Fruit fly (Drosophila melanogaster) whole organism, embryonic: ENCODE data around the gene CG15517.

Experiments
- ATbp ChIP-seq: fragments of 200-800 bp; sonication (Bioruptor generic); optimal IDR thresholded peaks from 2 replicates; lab custom pipeline; 2017; ENCODE audit warnings: missing biosample characterization, mild to moderate bottlenecking, missing genetic modification characterization, missing genetic modification reagents
- Abd-B ChIP-seq: fragments of 200-800 bp; sonication (Bioruptor generic); optimal IDR thresholded peaks from 2 replicates; lab custom pipeline; 2018; ENCODE audit warnings: missing biosample characterization, mild to moderate bottlenecking, missing genetic modification characterization, moderate library complexity
- Aef1 ChIP-seq: fragments of 200-800 bp; sonication (Bioruptor generic); IDR thresholded peaks from 3 replicates; pipeline ENCODE4 v1.3.6; 2022; ENCODE audit warnings: missing biosample characterization, missing genetic modification characterization
- Atf6 ChIP-seq: fragments of 200-800 bp; sonication (Bioruptor generic); IDR thresholded peaks from 2 replicates; pipeline ENCODE4 v1.3.6; 2022; ENCODE audit warnings: missing biosample characterization, missing genetic modification characterization
- Awh ChIP-seq: fragments of 200-800 bp; sonication (Bioruptor generic); IDR thresholded peaks from 2 replicates; pipeline ENCODE4, ENCODE4 v1.3.6; 2022; ENCODE audit warnings: missing biosample characterization, missing genetic modification characterization
- Bgb ChIP-seq: fragments of 200-800 bp; sonication (Bioruptor generic); IDR thresholded peaks from 2 replicates; pipeline ENCODE4 v1.3.6; 2022; ENCODE audit warnings: missing biosample characterization, missing genetic modification characterization; ENCODE audit not compliant: partially characterized antibody
- CG10209 ChIP-seq: fragments of 200-800 bp; sonication (Bioruptor generic); optimal IDR thresholded peaks from 3 replicates; lab custom pipeline; 2017; ENCODE audit warnings: missing biosample characterization, mild to moderate bottlenecking, missing genetic modification characterization, missing genetic modification reagents
- CG1024 ChIP-seq: fragments of 200-800 bp; sonication (Bioruptor generic); IDR thresholded peaks from 2 replicates; pipeline ENCODE4 v1.3.6; 2022; ENCODE audit warnings: missing biosample characterization, missing genetic modification characterization
- CG10543 ChIP-seq: fragments of 200-800 bp; sonication (Bioruptor generic); optimal IDR thresholded peaks from 3 replicates; lab custom pipeline; 2017; ENCODE audit warnings: missing biosample characterization, mild to moderate bottlenecking, missing genetic modification characterization, moderate library complexity
- CG11093 ChIP-seq: fragments of 200-800 bp; sonication (Bioruptor generic); IDR thresholded peaks from 3 replicates; pipeline ENCODE4 v1.3.6; 2022; ENCODE audit warnings: missing biosample characterization, missing genetic modification characterization
- CG11723 ChIP-seq: fragments of 200-800 bp; sonication (Bioruptor generic); optimal IDR thresholded peaks from 2 replicates; lab custom pipeline; 2017; ENCODE audit warnings: missing biosample characterization, mild to moderate bottlenecking, missing genetic modification characterization
- CG12155 ChIP-seq: fragments of 200-800 bp; sonication (Bioruptor generic); optimal IDR thresholded peaks from 3 replicates; lab custom pipeline; 2016; ENCODE audit warnings: missing biosample characterization, missing genetic modification characterization
- CG12219 ChIP-seq: fragments of 200-800 bp; sonication (Bioruptor generic); optimal IDR thresholded peaks from 3 replicates; lab custom pipeline; 2018; ENCODE audit warnings: missing biosample characterization, mild to moderate bottlenecking, missing genetic modification characterization
- CG12391 ChIP-seq: fragments of 200-800 bp; sonication (Bioruptor generic); optimal IDR thresholded peaks from 3 replicates; lab custom pipeline; 2018; ENCODE audit warnings: missing biosample characterization, mild to moderate bottlenecking, missing genetic modification characterization, moderate library complexity
- CG15073 ChIP-seq: fragments of 200-800 bp; sonication (Bioruptor generic); optimal IDR thresholded peaks from 2 replicates; lab custom pipeline; 2016; ENCODE audit warnings: missing biosample characterization, missing genetic modification characterization
- CG30403 ChIP-seq: fragments of 200-800 bp; sonication (Bioruptor generic); optimal IDR thresholded peaks from 3 replicates; lab custom pipeline; 2016; ENCODE audit warnings: missing biosample characterization, missing genetic modification characterization
- CG3065 ChIP-seq: fragments of 200-800 bp; sonication (Bioruptor generic); optimal IDR thresholded peaks from 2 replicates; lab custom pipeline; 2016; ENCODE audit warnings: missing biosample characterization, missing genetic modification characterization
- CG32772 ChIP-seq: fragments of 200-800 bp; sonication (Bioruptor generic); IDR thresholded peaks from 2 replicates; pipeline ENCODE4 v1.3.6; 2022; ENCODE audit warnings: missing biosample characterization, missing genetic modification characterization
- CG3847 ChIP-seq: fragments of 200-800 bp; sonication (Bioruptor generic); IDR thresholded peaks from 2 replicates; pipeline ENCODE4 v1.3.6; 2022; ENCODE audit warnings: missing biosample characterization, missing genetic modification characterization
- CG4730 ChIP-seq: fragments of 200-800 bp; sonication (Bioruptor generic); IDR thresholded peaks from 2 replicates; pipeline ENCODE4 v1.3.6; 2022; ENCODE audit warnings: missing biosample characterization, missing genetic modification characterization
- CG4820 ChIP-seq: fragments of 200-800 bp; sonication (Bioruptor generic); optimal IDR thresholded peaks from 3 replicates; lab custom pipeline; 2016; ENCODE audit warnings: missing biosample characterization, missing genetic modification characterization
- CG6765 ChIP-seq: fragments of 200-800 bp; sonication (Bioruptor generic); optimal IDR thresholded peaks from 3 replicates; lab custom pipeline; 2017; ENCODE audit warnings: missing biosample characterization, mild to moderate bottlenecking, missing genetic modification characterization
- CG7963 ChIP-seq: fragments of 200-800 bp; sonication (Bioruptor generic); IDR thresholded peaks from 3 replicates; pipeline ENCODE4 v1.3.6; 2022; ENCODE audit warnings: missing biosample characterization, missing genetic modification characterization; ENCODE audit not compliant: partially characterized antibody
- D19A ChIP-seq: fragments of 200-800 bp; optimal IDR thresholded peaks from 3 replicates; lab custom pipeline; 2019; ENCODE audit warnings: missing biosample characterization, mild to moderate bottlenecking, missing genetic modification characterization, moderate library complexity
- Dek ChIP-seq: fragments of 200-800 bp; sonication (Bioruptor generic); optimal IDR thresholded peaks from 3 replicates; lab custom pipeline; 2019; ENCODE audit warnings: missing biosample characterization, mild to moderate bottlenecking, missing genetic modification characterization, moderate library complexity
- Dp ChIP-seq: fragments of 200-800 bp; sonication (Bioruptor generic); optimal IDR thresholded peaks from 2 replicates; lab custom pipeline; 2018; ENCODE audit warnings: missing biosample characterization, mild to moderate bottlenecking, missing genetic modification characterization, moderate library complexity
- Eip74EF ChIP-seq, 2 experiments: fragments of 200-800 bp in 1 of 2; fragments of >200 bp in 1 of 2; sonication (Bioruptor generic) in 1 of 2; optimal IDR thresholded peaks; 2 replicates each; lab custom pipeline; 2017 to 2019; ENCODE audit warnings: missing biosample characterization in 2 of 2, missing genetic modification characterization in 2 of 2, mild to moderate bottlenecking in 1 of 2, moderate library complexity in 1 of 2
- HLH4C ChIP-seq: fragments of 200-800 bp; sonication (Bioruptor generic); IDR thresholded peaks from 3 replicates; pipeline ENCODE4 v1.3.6; 2022; ENCODE audit warnings: missing biosample characterization, missing genetic modification characterization; ENCODE audit not compliant: partially characterized antibody
- MBD-R2 ChIP-seq: fragments of 200-800 bp; sonication (Bioruptor generic); IDR thresholded peaks from 2 replicates; pipeline ENCODE4 v1.3.6; 2022; ENCODE audit warnings: missing biosample characterization, missing genetic modification characterization
- Neu2 ChIP-seq: fragments of 200-800 bp; sonication (Bioruptor generic); optimal IDR thresholded peaks from 3 replicates; lab custom pipeline; 2016; ENCODE audit warnings: missing biosample characterization, missing genetic modification characterization, borderline replicate concordance
- Oaz ChIP-seq: fragments of 200-800 bp; sonication (Bioruptor generic); IDR thresholded peaks from 2 replicates; pipeline ENCODE4 v1.3.6; 2022; ENCODE audit warnings: missing biosample characterization, missing genetic modification characterization
- Sox102F ChIP-seq: fragments of 200-800 bp; sonication (Bioruptor generic); optimal IDR thresholded peaks from 2 replicates; lab custom pipeline; 2018; ENCODE audit warnings: missing biosample characterization, mild to moderate bottlenecking, missing genetic modification characterization, moderate library complexity
- az2 ChIP-seq: fragments of 200-800 bp; sonication (Bioruptor generic); optimal IDR thresholded peaks from 3 replicates; lab custom pipeline; 2016; ENCODE audit warnings: missing biosample characterization, missing genetic modification characterization
- chn ChIP-seq: fragments of 200-800 bp; sonication (Bioruptor generic); optimal IDR thresholded peaks from 2 replicates; lab custom pipeline; 2016; ENCODE audit warnings: missing biosample characterization, missing genetic modification characterization
- corto ChIP-seq: fragments of 200-800 bp; sonication (Bioruptor generic); optimal IDR thresholded peaks from 2 replicates; lab custom pipeline; 2016; ENCODE audit warnings: missing biosample characterization, mild to moderate bottlenecking, missing genetic modification characterization, moderate library complexity
- dati ChIP-seq: fragments of 200-800 bp; sonication (Bioruptor generic); IDR thresholded peaks from 2 replicates; pipeline ENCODE4 v1.3.6; 2022; ENCODE audit warnings: missing biosample characterization, missing genetic modification characterization
- dmrt11E ChIP-seq: fragments of 200-800 bp; sonication (Bioruptor generic); optimal IDR thresholded peaks from 3 replicates; lab custom pipeline; 2018; ENCODE audit warnings: missing biosample characterization, mild to moderate bottlenecking, missing genetic modification characterization, moderate library complexity
- fu2 ChIP-seq: fragments of 200-800 bp; sonication (Bioruptor generic); optimal IDR thresholded peaks from 2 replicates; lab custom pipeline; 2016; ENCODE audit warnings: missing biosample characterization, missing genetic modification characterization
- gcm ChIP-seq: fragments of 200-800 bp; sonication (Bioruptor generic); optimal IDR thresholded peaks from 2 replicates; lab custom pipeline; 2019; ENCODE audit warnings: missing biosample characterization, mild to moderate bottlenecking, missing genetic modification characterization, moderate library complexity
- lilli ChIP-seq: fragments of 200-800 bp; sonication (Bioruptor generic); optimal IDR thresholded peaks from 3 replicates; lab custom pipeline; 2016; ENCODE audit warnings: missing biosample characterization, missing genetic modification characterization
- lmd ChIP-seq: fragments of 200-800 bp; sonication (Bioruptor generic); IDR thresholded peaks from 2 replicates; pipeline ENCODE4 v1.3.6; 2022; ENCODE audit warnings: missing biosample characterization, missing genetic modification characterization
- luna ChIP-seq: fragments of 200-800 bp; sonication (Bioruptor generic); optimal IDR thresholded peaks from 2 replicates; lab custom pipeline; 2016; ENCODE audit warnings: missing biosample characterization, missing genetic modification characterization
- mam ChIP-seq: fragments of 200-800 bp; sonication (Bioruptor generic); optimal IDR thresholded peaks from 3 replicates; lab custom pipeline; 2016; ENCODE audit warnings: missing biosample characterization, missing genetic modification characterization
- psq ChIP-seq: fragments of 200-800 bp; sonication (Bioruptor generic); optimal IDR thresholded peaks from 2 replicates; lab custom pipeline; 2017; ENCODE audit warnings: missing biosample characterization, missing genetic modification characterization
- row ChIP-seq: fragments of 200-800 bp; sonication (Bioruptor generic); IDR thresholded peaks from 3 replicates; pipeline ENCODE4 v1.3.6; 2022; ENCODE audit warnings: missing biosample characterization, missing genetic modification characterization
- sd ChIP-seq: fragments of 200-800 bp; sonication (Bioruptor generic); optimal IDR thresholded peaks from 3 replicates; lab custom pipeline; 2018; ENCODE audit warnings: missing biosample characterization, mild to moderate bottlenecking, missing genetic modification characterization, moderate library complexity
- vfl ChIP-seq: fragments of 200-800 bp; sonication (Bioruptor generic); optimal IDR thresholded peaks from 2 replicates; lab custom pipeline; 2016; ENCODE audit warnings: missing biosample characterization, missing genetic modification characterization
- vnd ChIP-seq: fragments of 200-800 bp; sonication (Bioruptor generic); IDR thresholded peaks from 3 replicates; pipeline ENCODE4 v1.3.6; 2022; ENCODE audit warnings: missing biosample characterization, missing genetic modification characterization; ENCODE audit not compliant: partially characterized antibody
- wdn ChIP-seq: fragments of 200-800 bp; sonication (Bioruptor generic); IDR thresholded peaks from 2 replicates; pipeline ENCODE4 v1.3.6; 2022; ENCODE audit warnings: missing biosample characterization, missing genetic modification characterization
- zfh1 ChIP-seq: fragments of 200-800 bp; sonication (Bioruptor generic); IDR thresholded peaks from 3 replicates; pipeline ENCODE4 v1.3.6; 2022; ENCODE audit warnings: missing biosample characterization, missing genetic modification characterization

The CG15517 gene

dm6 chr3R:29868676-29869349 lies 34.8 kb downstream of the CG15517 start, which contains the start of gene Zip99C (continued):
- peak; percentile 34 for TF ChIP-seq CG10543 (GFP tag; lab: Kevin White, UChicago)
- TF ChIP-seq HLH4C: peak; percentile 84
- no peak for TF ChIP-seq CG11093 (GFP tag; lab: Robert Waterston, UW)
- peak; percentile 90 for TF ChIP-seq Dp (GFP tag; lab: Kevin White, UChicago)
- peak; percentile 57 for TF ChIP-seq Aef1 (GFP tag; lab: Robert Waterston, UW)
- TF ChIP-seq sd (tag; lab: Kevin White, UChicago): peak; percentile 89
- peak; percentile 41; the same call in 1 of the 2 replicates for TF ChIP-seq lmd (GFP tag; lab: Robert Waterston, UW)
- peak; percentile 32; the same call in 1 of the 3 replicates for TF ChIP-seq zfh1
- peak; percentile 39 for TF ChIP-seq az2 (GFP tag; lab: Kevin White, UChicago)
- no peak for TF ChIP-seq Oaz (GFP tag; lab: Robert Waterston, UW)
- TF ChIP-seq D19A: no peak
- peak; percentile 25 for TF ChIP-seq corto (GFP tag; lab: Kevin White, UChicago)
- TF ChIP-seq CG3847: peak; percentile 37; the same call in 1 of the 2 replicates
- no peak for TF ChIP-seq CG11723
- no peak for TF ChIP-seq CG6765
- no peak for TF ChIP-seq CG4820
- no peak for TF ChIP-seq Neu2 (GFP tag; lab: Kevin White, UChicago)
- TF ChIP-seq row (GFP tag; lab: Robert Waterston, UW): peak; percentile 82
- TF ChIP-seq chn (GFP tag; lab: Kevin White, UChicago): peak; percentile 54
- no peak for TF ChIP-seq Abd-B
- TF ChIP-seq CG3065 (GFP tag; lab: Kevin White, UChicago): no peak
- TF ChIP-seq psq (GFP tag; lab: Kevin White, UChicago): no peak
- no peak for TF ChIP-seq CG4730 (GFP tag; lab: Robert Waterston, UW)
- TF ChIP-seq CG12155 (GFP tag; lab: Kevin White, UChicago): peak; percentile 80
- TF ChIP-seq CG7963 (GFP tag; lab: Robert Waterston, UW): peak; percentile 59; the same call in 2 of the 3 replicates
- TF ChIP-seq fu2 (GFP tag; lab: Kevin White, UChicago): no peak
- TF ChIP-seq CG32772 (GFP tag; lab: Robert Waterston, UW): no peak
- TF ChIP-seq CG12391 (tag; lab: Kevin White, UChicago): peak; percentile 65
- no peak for TF ChIP-seq Eip74EF (GFP tag; optimal IDR thresholded peaks at IDR 0.05; lab: Kevin White, UChicago)
- TF ChIP-seq vfl: no peak
- TF ChIP-seq CG12219: no peak
- no peak for TF ChIP-seq CG15073
- TF ChIP-seq wdn: no peak
- no peak for TF ChIP-seq gcm
- no peak for TF ChIP-seq ATbp
- TF ChIP-seq lilli: peak; percentile 66
- peak; percentile 88 for TF ChIP-seq vnd (GFP tag; lab: Robert Waterston, UW)
- TF ChIP-seq CG30403: peak; percentile 59
- peak; percentile 15 for TF ChIP-seq luna (GFP tag; lab: Kevin White, UChicago)
- no peak for TF ChIP-seq Awh (GFP tag; lab: Robert Waterston, UW)
- TF ChIP-seq MBD-R2 (GFP tag; lab: Robert Waterston, UW): peak; percentile 45
- peak; percentile 87 for TF ChIP-seq Bgb (GFP tag; lab: Robert Waterston, UW)
- no peak for TF ChIP-seq CG1024 (GFP tag; lab: Robert Waterston, UW)
- TF ChIP-seq dmrt11E: peak; percentile 12
- peak; percentile 16 for TF ChIP-seq CG10209 (GFP tag; lab: Kevin White, UChicago)
- TF ChIP-seq Sox102F: no peak
- TF ChIP-seq dati (GFP tag; lab: Robert Waterston, UW): no peak
- 0 out of 2 replicates have a peak, but pooled peaks have one; percentile 11 for TF ChIP-seq Atf6
- peak; percentile 35 for TF ChIP-seq mam (GFP tag; lab: Kevin White, UChicago)
- TF ChIP-seq Dek (tag; lab: Kevin White, UChicago): no peak
